Worm (Caenorhabditis elegans) whole organism, mixed stage, embryonic: ENCODE results near the gene ric-8.

Experiments used
- M03D4.4 ChIP-seq: sonication (generic microtip); optimal IDR thresholded peaks from 2 replicates; lab custom pipeline; 2017; ENCODE audit warnings: mild to moderate bottlenecking, missing genetic modification characterization, missing compliant biosample characterization
- bed-3 ChIP-seq: fragments of 200-800 bp; sonication (Bioruptor generic); optimal IDR thresholded peaks from 3 replicates; lab custom pipeline; 2018; ENCODE audit warnings: mild to moderate bottlenecking, missing genetic modification characterization, moderate library complexity, missing compliant biosample characterization
- ceh-39 ChIP-seq: fragments of 150-350 bp; optimal IDR thresholded peaks from 2 replicates; lab custom pipeline; 2014; ENCODE audit warnings: missing biosample characterization, missing genetic modification characterization
- ceh-43 ChIP-seq: fragments of 200-800 bp; sonication (Bioruptor generic); optimal IDR thresholded peaks from 2 replicates; lab custom pipeline; 2018; ENCODE audit warnings: mild to moderate bottlenecking, missing genetic modification characterization, moderate library complexity, missing compliant biosample characterization
- ceh-83 ChIP-seq: fragments of 200-800 bp; sonication (Bioruptor generic); optimal IDR thresholded peaks from 2 replicates; lab custom pipeline; 2018; ENCODE audit warnings: mild to moderate bottlenecking, missing genetic modification characterization, missing compliant biosample characterization
- ces-1 ChIP-seq: fragments of 150-350 bp; optimal IDR thresholded peaks from 2 replicates; lab custom pipeline; 2014; ENCODE audit warnings: missing biosample characterization, missing genetic modification reagents, missing genetic modification characterization
- cnd-1 ChIP-seq: fragments of 200-800 bp; sonication (Bioruptor generic); optimal IDR thresholded peaks from 2 replicates; lab custom pipeline; 2018; ENCODE audit warnings: mild to moderate bottlenecking, missing genetic modification characterization, missing compliant biosample characterization
- drap-1 ChIP-seq: fragments of 200-800 bp; sonication (Bioruptor generic); optimal IDR thresholded peaks from 3 replicates; lab custom pipeline; 2018; ENCODE audit warnings: mild to moderate bottlenecking, missing genetic modification characterization, missing compliant biosample characterization
- elt-3 ChIP-seq: fragments of 150-350 bp; optimal IDR thresholded peaks from 2 replicates; lab custom pipeline; 2014; ENCODE audit warnings: missing biosample characterization, missing genetic modification characterization
- flh-1 ChIP-seq: fragments of 200-800 bp; sonication (Bioruptor generic); optimal IDR thresholded peaks from 2 replicates; lab custom pipeline; 2018; ENCODE audit warnings: mild to moderate bottlenecking, missing genetic modification characterization, moderate library complexity, missing compliant biosample characterization
- ham-2 ChIP-seq: fragments of 200-800 bp; sonication (Bioruptor generic); optimal IDR thresholded peaks from 2 replicates; lab custom pipeline; 2018; ENCODE audit warnings: mild to moderate bottlenecking, missing genetic modification characterization, missing compliant biosample characterization
- hlh-1 ChIP-seq: fragments of 150-350 bp; optimal IDR thresholded peaks from 2 replicates; lab custom pipeline; 2014; ENCODE audit warnings: missing biosample characterization, missing genetic modification reagents, missing genetic modification characterization
- lin-13 ChIP-seq: fragments of 150-350 bp; optimal IDR thresholded peaks from 2 replicates; lab custom pipeline; 2014; ENCODE audit warnings: missing biosample characterization, missing genetic modification characterization
- lin-32 ChIP-seq: fragments of 200-800 bp; sonication (Bioruptor generic); optimal IDR thresholded peaks from 2 replicates; lab custom pipeline; 2018; ENCODE audit warnings: mild to moderate bottlenecking, missing genetic modification characterization, missing compliant biosample characterization
- lsy-2 ChIP-seq: fragments of 150-350 bp; optimal IDR thresholded peaks from 2 replicates; lab custom pipeline; 2014; ENCODE audit warnings: missing biosample characterization, missing genetic modification characterization
- mab-5 ChIP-seq: fragments of 150-350 bp; optimal IDR thresholded peaks from 2 replicates; lab custom pipeline; 2014; ENCODE audit warnings: missing biosample characterization, missing genetic modification characterization
- mep-1 ChIP-seq: fragments of 150-350 bp; optimal IDR thresholded peaks from 2 replicates; lab custom pipeline; 2017; ENCODE audit warnings: missing biosample characterization, missing genetic modification reagents, missing genetic modification characterization, inconsistent platforms
- mls-2 ChIP-seq: sonication (generic microtip); optimal IDR thresholded peaks from 2 replicates; lab custom pipeline; 2016; ENCODE audit warnings: mild to moderate bottlenecking, missing genetic modification characterization, moderate library complexity, missing compliant biosample characterization
- nhr-12 ChIP-seq: fragments of 150-350 bp; optimal IDR thresholded peaks from 2 replicates; lab custom pipeline; 2014; ENCODE audit warnings: missing biosample characterization, missing genetic modification characterization
- nhr-2 ChIP-seq: fragments of 150-350 bp; optimal IDR thresholded peaks from 2 replicates; lab custom pipeline; 2014; ENCODE audit warnings: missing biosample characterization, missing genetic modification characterization
- nhr-237 ChIP-seq: fragments of 150-350 bp; optimal IDR thresholded peaks from 2 replicates; lab custom pipeline; 2014; ENCODE audit warnings: missing biosample characterization, missing genetic modification characterization
- nhr-28 ChIP-seq: fragments of 150-350 bp; optimal IDR thresholded peaks from 2 replicates; lab custom pipeline; 2014; ENCODE audit warnings: missing biosample characterization, missing genetic modification characterization
- pha-4 ChIP-seq: fragments of 150-350 bp; optimal IDR thresholded peaks from 2 replicates; lab custom pipeline; 2018; ENCODE audit warnings: missing biosample characterization, missing genetic modification reagents, missing genetic modification characterization
- sem-2 ChIP-seq: fragments of 200-800 bp; sonication (Bioruptor generic); optimal IDR thresholded peaks from 2 replicates; lab custom pipeline; 2018; ENCODE audit warnings: mild to moderate bottlenecking, missing genetic modification characterization, missing compliant biosample characterization
- snpc-4 ChIP-seq: fragments of 150-350 bp; optimal IDR thresholded peaks from 2 replicates; lab custom pipeline; 2014; ENCODE audit warnings: missing biosample characterization, missing genetic modification characterization
- sptf-1 ChIP-seq: sonication (generic microtip); optimal IDR thresholded peaks from 2 replicates; lab custom pipeline; 2017; ENCODE audit warnings: mild to moderate bottlenecking, missing genetic modification characterization, moderate library complexity, missing compliant biosample characterization
- tbx-8 ChIP-seq: fragments of 200-800 bp; sonication (Bioruptor generic); optimal IDR thresholded peaks from 2 replicates; lab custom pipeline; 2018; ENCODE audit warnings: mild to moderate bottlenecking, missing genetic modification characterization, moderate library complexity, missing compliant biosample characterization
- unc-120 ChIP-seq: sonication (generic microtip); optimal IDR thresholded peaks from 2 replicates; lab custom pipeline; 2017; ENCODE audit warnings: missing genetic modification characterization, missing compliant biosample characterization; ENCODE audit not compliant: poor library complexity, severe bottlenecking
- unc-39 ChIP-seq: fragments of 150-350 bp; optimal IDR thresholded peaks from 2 replicates; lab custom pipeline; 2014; ENCODE audit warnings: missing biosample characterization, missing genetic modification characterization
- unc-62 ChIP-seq: fragments of 150-350 bp; optimal IDR thresholded peaks from 2 replicates; lab custom pipeline; 2014; ENCODE audit warnings: missing biosample characterization, missing genetic modification reagents, missing genetic modification characterization
- ztf-11 ChIP-seq: fragments of 150-350 bp; optimal IDR thresholded peaks from 2 replicates; lab custom pipeline; 2014; ENCODE audit warnings: missing biosample characterization, missing genetic modification characterization

The ric-8 gene

ce11 chrIV:2601988-2602861, 40.5 kb upstream of the ric-8 start:
- TF ChIP-seq ceh-43 (GFP tag; lab: Kevin White, UChicago) (no peak), nhr-28 (no peak), unc-120 (tag; lab: Kevin White, UChicago) (peak; percentile 55), M03D4.4 (peak; percentile 29), unc-39 (no peak), hlh-1 (tag; lab: Kevin White, UChicago) (peak; percentile 46), tbx-8 (GFP tag; lab: Kevin White, UChicago) (no peak), ceh-39 (tag; lab: Kevin White, UChicago) (peak; percentile 70), pha-4 (tag; lab: Kevin White, UChicago) (peak; percentile 94), ces-1 (GFP tag; lab: Kevin White, UChicago) (peak; percentile 49), ham-2 (GFP tag; lab: Kevin White, UChicago) (no peak), unc-62 (GFP tag; lab: Kevin White, UChicago) (peak; percentile 65), mep-1 (tag; lab: Kevin White, UChicago) (peak; percentile 74), cnd-1 (tag; lab: Kevin White, UChicago) (no peak), ceh-83 (GFP tag; lab: Kevin White, UChicago) (peak; percentile 16), lsy-2 (tag; lab: Kevin White, UChicago) (peak; percentile 59), nhr-237 (tag; lab: Kevin White, UChicago) (peak; percentile 78), nhr-2 (tag; lab: Kevin White, UChicago) (peak; percentile 26), elt-3 (tag; lab: Kevin White, UChicago) (peak; percentile 49), mls-2 (no peak), lin-13 (peak; percentile 62), lin-32 (no peak), sptf-1 (no peak), nhr-12 (tag; lab: Kevin White, UChicago) (no peak), ztf-11 (tag; lab: Kevin White, UChicago) (peak; percentile 33)

DNA sequence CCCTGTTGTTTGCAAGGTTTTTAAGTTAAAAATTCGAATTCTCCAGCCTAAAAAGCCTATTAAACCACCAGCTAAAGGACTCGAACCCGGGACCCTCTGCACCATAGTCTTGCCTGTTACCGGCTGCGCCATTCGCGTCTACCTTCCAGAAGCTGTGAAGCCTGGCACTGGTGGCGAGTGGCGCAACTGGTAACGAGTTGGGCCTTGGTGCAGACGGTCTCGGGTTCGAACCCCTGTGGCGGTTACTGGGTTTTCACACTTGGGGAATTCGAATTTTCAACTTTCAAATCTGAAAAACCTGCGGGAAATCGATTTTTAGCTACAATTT, 39.9 kb upstream of the ric-8 start:
- TF ChIP-seq nhr-2 (tag; lab: Kevin White, UChicago), result no peak
- TF ChIP-seq sem-2 (GFP tag; lab: Kevin White, UChicago), result no peak
- no peak for TF ChIP-seq tbx-8 (GFP tag; lab: Kevin White, UChicago)
- no peak for TF ChIP-seq mep-1 (tag; lab: Kevin White, UChicago)
- no peak for TF ChIP-seq nhr-237 (tag; lab: Kevin White, UChicago)
- TF ChIP-seq ces-1 (GFP tag; lab: Kevin White, UChicago), result no peak

DNA sequence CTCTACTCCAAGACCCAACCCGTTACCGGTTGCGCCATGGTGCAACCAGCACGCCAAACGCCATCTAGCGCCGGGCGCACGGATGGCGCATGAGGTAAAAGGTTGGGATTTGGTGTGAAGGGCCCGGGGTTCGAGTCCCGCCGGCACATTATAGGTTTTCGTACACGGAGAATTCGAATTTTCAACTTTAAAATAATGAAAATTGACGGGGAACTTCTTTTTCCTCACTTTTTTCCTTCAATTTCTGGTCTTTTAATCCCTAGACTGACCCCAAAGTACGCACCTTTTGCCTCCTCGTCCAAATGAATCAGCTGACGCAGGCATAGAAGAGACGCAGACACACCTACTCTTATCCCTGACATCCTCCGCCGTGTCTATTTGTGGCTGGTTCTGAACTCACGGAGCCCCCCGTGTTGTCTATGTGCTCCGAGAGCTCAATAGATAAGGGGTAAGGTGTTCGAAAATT, 39.2 kb upstream of the ric-8 start:
- TF ChIP-seq hlh-1 (tag; lab: Kevin White, UChicago) (peak; percentile 88), unc-120 (tag; lab: Kevin White, UChicago) (peak; percentile 82), mab-5 (tag; lab: Kevin White, UChicago) (no peak), drap-1 (no peak)

DNA sequence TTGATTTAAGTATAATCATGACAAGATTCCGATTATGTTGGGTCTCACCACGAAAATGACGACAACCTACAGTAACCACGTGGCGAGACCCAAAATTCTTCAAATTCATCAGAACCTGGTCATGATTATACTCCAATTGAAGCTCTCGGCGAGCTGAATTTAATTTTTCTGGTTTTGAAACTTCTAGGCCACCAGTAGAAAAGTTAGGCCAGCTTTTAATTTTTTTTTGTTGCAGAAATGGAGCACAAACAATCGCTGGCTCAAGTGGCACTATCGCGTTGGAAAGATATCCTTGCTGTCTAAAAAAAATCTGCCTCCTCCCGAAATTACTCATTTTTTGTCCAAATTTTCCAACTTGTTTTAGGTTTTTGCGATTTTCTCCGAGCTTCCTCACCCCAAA, 36.2 kb upstream of the ric-8 start:
- no peak for TF ChIP-seq ham-2 (GFP tag; lab: Kevin White, UChicago)
- no peak for TF ChIP-seq ceh-39 (tag; lab: Kevin White, UChicago)
- TF ChIP-seq bed-3 (GFP tag; lab: Kevin White, UChicago), result no peak
- TF ChIP-seq cnd-1 (tag; lab: Kevin White, UChicago), result no peak
- TF ChIP-seq unc-39, result no peak
- no peak for TF ChIP-seq flh-1 (GFP tag; lab: Kevin White, UChicago)
- no peak for TF ChIP-seq lin-13
- TF ChIP-seq, all 35 proteins: peak for 0

DNA sequence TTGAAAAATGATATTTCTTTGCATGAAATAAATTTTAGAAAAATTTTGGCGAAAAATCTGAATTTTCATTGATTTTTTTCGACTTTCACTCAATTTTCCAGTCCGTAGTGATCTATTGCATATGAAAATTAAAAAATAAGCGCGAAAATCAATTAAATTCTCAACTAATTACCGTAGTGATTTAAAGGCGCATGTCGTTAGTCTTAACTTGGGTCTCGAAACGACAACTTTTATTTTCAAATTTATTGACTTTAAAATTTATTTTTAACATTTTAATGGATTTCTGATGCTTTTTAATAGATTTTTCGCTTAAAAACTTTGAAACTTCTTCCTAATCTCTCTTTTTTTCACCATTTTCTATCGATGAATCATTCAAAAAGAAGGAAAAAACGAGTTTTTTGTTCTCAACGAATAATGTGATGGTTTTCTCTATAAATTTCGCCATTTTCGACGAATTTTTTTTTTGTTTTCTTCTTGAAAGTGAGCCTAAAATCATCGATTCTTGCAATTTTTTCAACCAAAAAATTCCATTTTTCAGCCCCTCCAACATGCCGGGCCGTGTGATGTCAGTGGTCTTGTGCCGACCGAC, 35.2 kb upstream of the ric-8 start, which contains the start of gene vamp-7:
Gene vamp-7 (plus strand): TSS at position 539 of the 589 bp plus-strand sequence.
- TF ChIP-seq unc-62 (GFP tag; lab: Kevin White, UChicago), result no peak
- no peak for TF ChIP-seq pha-4 (tag; lab: Kevin White, UChicago)
- no peak for TF ChIP-seq mep-1 (tag; lab: Kevin White, UChicago)
- TF ChIP-seq drap-1, result no peak
- TF ChIP-seq nhr-237 (tag; lab: Kevin White, UChicago), result no peak
- no peak for TF ChIP-seq ceh-39 (tag; lab: Kevin White, UChicago)
- no peak for TF ChIP-seq snpc-4 (tag; lab: Kevin White, UChicago)
- TF ChIP-seq sptf-1, result no peak
- no peak for TF ChIP-seq tbx-8 (GFP tag; lab: Kevin White, UChicago)
- TF ChIP-seq sem-2 (GFP tag; lab: Kevin White, UChicago), result no peak
- TF ChIP-seq unc-120 (tag; lab: Kevin White, UChicago), result no peak
- no peak for TF ChIP-seq flh-1 (GFP tag; lab: Kevin White, UChicago)
- no peak for TF ChIP-seq unc-39
- no peak for TF ChIP-seq nhr-28
- TF ChIP-seq lin-13, result no peak
- no peak for TF ChIP-seq ztf-11 (tag; lab: Kevin White, UChicago)
- no peak for TF ChIP-seq lin-32
- no peak for TF ChIP-seq ceh-83 (GFP tag; lab: Kevin White, UChicago)
